Worm (Caenorhabditis elegans): Measurements from ENCODE around the gene C55B6.1.
A peak's percentile ranks its signal among the peaks of the same experiment; 100 is the strongest.

C55B6.1 gene

ce11 chrX:7199831-7200414 is at the start of gene C55B6.1:
Gene C55B6.1 (plus strand): TSS chrX:7200364.
- no peak for TF ChIP-seq pha-4 (tag; optimal IDR thresholded peaks at IDR 0.05)
- TF ChIP-seq sem-2 (GFP tag; optimal IDR thresholded peaks at IDR 0.05) = no peak
- no peak for TF ChIP-seq lin-13 (tag; optimal IDR thresholded peaks at IDR 0.05)
- no peak for TF ChIP-seq elt-1 (tag; optimal IDR thresholded peaks at IDR 0.05; ENCODE audit: borderline replicate concordance, insufficient read depth)
- TF ChIP-seq ceh-83 (GFP tag; optimal IDR thresholded peaks at IDR 0.05) = no peak
- TF ChIP-seq lsy-2 (tag; optimal IDR thresholded peaks at IDR 0.05) = no peak
- no peak for TF ChIP-seq mep-1 (tag; optimal IDR thresholded peaks at IDR 0.05)
- no peak for TF ChIP-seq ceh-39 (tag; optimal IDR thresholded peaks at IDR 0.05)
- TF ChIP-seq mab-5 (tag; optimal IDR thresholded peaks at IDR 0.05) = no peak
- TF ChIP-seq ceh-43 (GFP tag; optimal IDR thresholded peaks at IDR 0.05) = no peak
- no peak for TF ChIP-seq M03D4.4 (tag; optimal IDR thresholded peaks at IDR 0.05)
- TF ChIP-seq nhr-76 (tag; optimal IDR thresholded peaks at IDR 0.05) = no peak

ce11 chrX:7151189-7151857 is 48.8 kb upstream of the C55B6.1 start, which contains the start of gene lam-2:
Gene lam-2 (minus strand): TSS chrX:7151239.
- TF ChIP-seq nhr-2 (tag; optimal IDR thresholded peaks at IDR 0.05) (no peak), unc-120 (tag; optimal IDR thresholded peaks at IDR 0.05; ENCODE audit: poor library complexity, severe bottlenecking) (peak; percentile 51), elt-3 (tag; optimal IDR thresholded peaks at IDR 0.05) (no peak), hlh-1 (tag; optimal IDR thresholded peaks at IDR 0.05) (peak; percentile 56), pha-4 (tag; optimal IDR thresholded peaks at IDR 0.05) (peak; percentile 17), ham-2 (GFP tag; optimal IDR thresholded peaks at IDR 0.05) (no peak), mls-2 (tag; optimal IDR thresholded peaks at IDR 0.05) (peak; percentile 6)

ce11 chrX:7151976-7152528 is 48.1 kb upstream of the C55B6.1 start:
- TF ChIP-seq elt-1 (tag; optimal IDR thresholded peaks at IDR 0.05; ENCODE audit: borderline replicate concordance, insufficient read depth) = peak; percentile 24
- TF ChIP-seq nhr-2 (tag; optimal IDR thresholded peaks at IDR 0.05) = peak; percentile 68
- peak; percentile 87 for TF ChIP-seq zip-8 (tag; optimal IDR thresholded peaks at IDR 0.05)
- no peak for TF ChIP-seq nhr-76 (tag; optimal IDR thresholded peaks at IDR 0.05)

ce11 chrX:7153460-7153859 is 46.7 kb upstream of the C55B6.1 start:
- TF ChIP-seq hlh-1 (tag; optimal IDR thresholded peaks at IDR 0.05) (peak; percentile 47), nhr-76 (tag; optimal IDR thresholded peaks at IDR 0.05) (no peak)

- TF ChIP-seq ztf-11 (tag; optimal IDR thresholded peaks at IDR 0.05) (no peak), nhr-76 (tag; optimal IDR thresholded peaks at IDR 0.05) (no peak), ces-1 (GFP tag; optimal IDR thresholded peaks at IDR 0.05) (no peak), unc-62 (GFP tag; optimal IDR thresholded peaks at IDR 0.05) (no peak), lin-32 (GFP tag; optimal IDR thresholded peaks at IDR 0.05) (no peak), elt-3 (tag; optimal IDR thresholded peaks at IDR 0.05) (peak; percentile 23), zip-8 (tag; optimal IDR thresholded peaks at IDR 0.05) (no peak)
These were observed 44.3 kb upstream of the C55B6.1 start, which contains the start of gene C54D1.7 for ce11 chrX:7155879-7156278. Gene C54D1.7 (minus strand): TSS chrX:7156035.

ce11 chrX:7157483-7157882 is 42.7 kb upstream of the C55B6.1 start:
- TF ChIP-seq elt-3 (tag; optimal IDR thresholded peaks at IDR 0.05) = no peak
- TF ChIP-seq nhr-12 (tag; optimal IDR thresholded peaks at IDR 0.05) = no peak
- TF ChIP-seq nhr-2 (tag; optimal IDR thresholded peaks at IDR 0.05) = no peak
- no peak for TF ChIP-seq lin-32 (GFP tag; optimal IDR thresholded peaks at IDR 0.05)
- TF ChIP-seq blmp-1 (tag; optimal IDR thresholded peaks at IDR 0.05) = no peak
- no peak for TF ChIP-seq lsy-2 (tag; optimal IDR thresholded peaks at IDR 0.05)
- no peak for TF ChIP-seq unc-120 (tag; optimal IDR thresholded peaks at IDR 0.05; ENCODE audit: poor library complexity, severe bottlenecking)

ce11 chrX:7158736-7159135 is 41.4 kb upstream of the C55B6.1 start, which contains the start of gene pgp-10:
Gene pgp-10 (plus strand): TSS chrX:7159036.
- TF ChIP-seq M03D4.4 (tag; optimal IDR thresholded peaks at IDR 0.05) (no peak), unc-39 (tag; optimal IDR thresholded peaks at IDR 0.05) (no peak), ces-1 (GFP tag; optimal IDR thresholded peaks at IDR 0.05) (no peak), elt-1 (tag; optimal IDR thresholded peaks at IDR 0.05; ENCODE audit: borderline replicate concordance, insufficient read depth) (no peak), hlh-1 (tag; optimal IDR thresholded peaks at IDR 0.05) (no peak), unc-62 (GFP tag; optimal IDR thresholded peaks at IDR 0.05) (no peak), nhr-12 (tag; optimal IDR thresholded peaks at IDR 0.05) (no peak), ceh-39 (tag; optimal IDR thresholded peaks at IDR 0.05) (no peak), lsy-2 (tag; optimal IDR thresholded peaks at IDR 0.05) (no peak), zip-8 (tag; optimal IDR thresholded peaks at IDR 0.05) (no peak), sem-2 (GFP tag; optimal IDR thresholded peaks at IDR 0.05) (no peak), mls-2 (tag; optimal IDR thresholded peaks at IDR 0.05) (no peak), mep-1 (tag; optimal IDR thresholded peaks at IDR 0.05) (no peak), flh-1 (GFP tag; optimal IDR thresholded peaks at IDR 0.05) (no peak), tbx-8 (GFP tag; optimal IDR thresholded peaks at IDR 0.05) (no peak)

All from whole organism, mixed stage, embryonic.